Worm (Caenorhabditis elegans) whole organism, L2 larva: ENCODE results near the gene F31F6.1.

Source experiments
- C34F6.9 ChIP-seq: fragments of 150-350 bp; optimal IDR thresholded peaks from 2 replicates; lab custom pipeline; 2014; ENCODE audit warnings: missing biosample characterization, missing genetic modification characterization
- R02D3.7 ChIP-seq: fragments of 150-350 bp; optimal IDR thresholded peaks from 2 replicates; lab custom pipeline; 2014; ENCODE audit warnings: missing biosample characterization, missing genetic modification characterization
- Y55F3AM.14 ChIP-seq: fragments of 200-800 bp; sonication (Bioruptor generic); optimal IDR thresholded peaks from 2 replicates; lab custom pipeline; 2018; ENCODE audit warnings: mild to moderate bottlenecking, missing genetic modification characterization, missing compliant biosample characterization
- ZK546.5 ChIP-seq: sonication (generic microtip); optimal IDR thresholded peaks from 2 replicates; lab custom pipeline; 2017; ENCODE audit warnings: missing biosample characterization, missing genetic modification characterization
- aly-2 ChIP-seq: fragments of 150-350 bp; optimal IDR thresholded peaks from 2 replicates; lab custom pipeline; 2014; ENCODE audit warnings: missing biosample characterization, missing genetic modification characterization
- ama-1 ChIP-seq: fragments of 150-350 bp; optimal IDR thresholded peaks from 2 replicates; lab custom pipeline; 2018; ENCODE audit warnings: inconsistent platforms
- ceh-16 ChIP-seq: fragments of 150-350 bp; optimal IDR thresholded peaks from 2 replicates; lab custom pipeline; 2014; ENCODE audit warnings: missing biosample characterization, missing genetic modification characterization
- ceh-82 ChIP-seq: fragments of 150-350 bp; optimal IDR thresholded peaks from 2 replicates; lab custom pipeline; 2014; ENCODE audit warnings: missing biosample characterization, missing genetic modification characterization
- dmd-4 ChIP-seq: sonication (generic microtip); optimal IDR thresholded peaks from 2 replicates; lab custom pipeline; 2017; ENCODE audit warnings: missing biosample characterization, missing genetic modification characterization
- elt-1 ChIP-seq: fragments of 150-350 bp; optimal IDR thresholded peaks from 2 replicates; lab custom pipeline; 2014; ENCODE audit warnings: missing biosample characterization, missing genetic modification characterization
- elt-3 ChIP-seq: sonication (generic microtip); optimal IDR thresholded peaks from 2 replicates; lab custom pipeline; 2017; ENCODE audit warnings: missing biosample characterization, missing genetic modification characterization
- fos-1 ChIP-seq: fragments of 150-350 bp; optimal IDR thresholded peaks from 2 replicates; lab custom pipeline; 2014; ENCODE audit warnings: missing biosample characterization, missing genetic modification characterization
- lin-11 ChIP-seq: fragments of 150-350 bp; sonication (generic microtip); optimal IDR thresholded peaks from 2 replicates; lab custom pipeline; 2014; ENCODE audit warnings: missing biosample characterization, missing genetic modification characterization, inconsistent platforms, mixed read lengths
- lin-13 ChIP-seq: fragments of 150-350 bp; optimal IDR thresholded peaks from 2 replicates; lab custom pipeline; 2014; ENCODE audit warnings: missing biosample characterization, missing genetic modification reagents, missing genetic modification characterization
- lin-39 ChIP-seq: fragments of 150-350 bp; optimal IDR thresholded peaks from 2 replicates; lab custom pipeline; 2014; ENCODE audit warnings: missing biosample characterization, missing genetic modification reagents, missing genetic modification characterization
- mab-5 ChIP-seq: fragments of 150-350 bp; optimal IDR thresholded peaks from 2 replicates; lab custom pipeline; 2014; ENCODE audit warnings: missing biosample characterization, missing genetic modification characterization
- mbf-1 ChIP-seq: sonication (generic microtip); optimal IDR thresholded peaks from 2 replicates; lab custom pipeline; 2017; ENCODE audit warnings: missing biosample characterization, missing genetic modification characterization
- mdl-1 ChIP-seq, 2 experiments: fragments of 150-350 bp in 1 of 2; sonication (generic microtip) in 1 of 2; optimal IDR thresholded peaks; 2 replicates each; lab custom pipeline; 2017; ENCODE audit warnings: missing biosample characterization in 2 of 2, missing genetic modification characterization in 2 of 2
- nhr-11 ChIP-seq: fragments of 150-350 bp; optimal IDR thresholded peaks from 2 replicates; lab custom pipeline; 2014; ENCODE audit warnings: missing biosample characterization, missing genetic modification characterization
- nhr-12 ChIP-seq: fragments of 150-350 bp; optimal IDR thresholded peaks from 2 replicates; lab custom pipeline; 2014; ENCODE audit warnings: missing biosample characterization, missing genetic modification characterization
- nhr-129 ChIP-seq: fragments of 150-350 bp; optimal IDR thresholded peaks from 2 replicates; lab custom pipeline; 2014; ENCODE audit warnings: missing biosample characterization, missing genetic modification characterization
- nhr-21 ChIP-seq: fragments of 150-350 bp; optimal IDR thresholded peaks from 2 replicates; lab custom pipeline; 2014; ENCODE audit warnings: missing biosample characterization, missing genetic modification characterization
- nhr-23 ChIP-seq: fragments of 150-350 bp; optimal IDR thresholded peaks from 2 replicates; lab custom pipeline; 2014; ENCODE audit warnings: missing biosample characterization, missing genetic modification reagents, missing genetic modification characterization
- nhr-237 ChIP-seq: fragments of 150-350 bp; optimal IDR thresholded peaks from 2 replicates; lab custom pipeline; 2014; ENCODE audit warnings: missing biosample characterization, missing genetic modification characterization
- nhr-6 ChIP-seq: fragments of 150-350 bp; optimal IDR thresholded peaks from 2 replicates; lab custom pipeline; 2014; ENCODE audit warnings: missing biosample characterization, missing genetic modification characterization
- nhr-77 ChIP-seq: fragments of 150-350 bp; optimal IDR thresholded peaks from 2 replicates; lab custom pipeline; 2014; ENCODE audit warnings: missing biosample characterization, missing genetic modification characterization
- peb-1 ChIP-seq: fragments of 150-350 bp; optimal IDR thresholded peaks from 2 replicates; lab custom pipeline; 2014; ENCODE audit warnings: missing biosample characterization, missing genetic modification characterization
- sem-4 ChIP-seq: fragments of 150-350 bp; optimal IDR thresholded peaks from 2 replicates; lab custom pipeline; 2014; ENCODE audit warnings: missing biosample characterization, missing genetic modification reagents, missing genetic modification characterization
- skn-1 ChIP-seq: sonication (generic microtip); optimal IDR thresholded peaks from 2 replicates; lab custom pipeline; 2017; ENCODE audit warnings: missing biosample characterization, missing genetic modification characterization
- sma-3 ChIP-seq: sonication (generic microtip); optimal IDR thresholded peaks from 2 replicates; lab custom pipeline; 2016; ENCODE audit warnings: missing genetic modification reagents, missing genetic modification characterization, missing compliant biosample characterization
- sma-9 ChIP-seq, 2 experiments: fragments of 150-350 bp in 1 of 2; sonication (generic microtip) in 1 of 2; optimal IDR thresholded peaks; 2 replicates each; lab custom pipeline; 2014 to 2016; ENCODE audit warnings: missing genetic modification characterization in 2 of 2, mild to moderate bottlenecking in 1 of 2, missing biosample characterization in 1 of 2, missing compliant biosample characterization in 1 of 2, missing genetic modification reagents in 1 of 2, moderate library complexity in 1 of 2
- snpc-4 ChIP-seq: fragments of 150-350 bp; optimal IDR thresholded peaks from 2 replicates; lab custom pipeline; 2014; ENCODE audit warnings: missing biosample characterization, missing genetic modification characterization
- unc-39 ChIP-seq: fragments of 150-350 bp; optimal IDR thresholded peaks from 2 replicates; lab custom pipeline; 2014; ENCODE audit warnings: missing biosample characterization, missing genetic modification characterization
- unc-55 ChIP-seq: fragments of 150-350 bp; sonication (generic microtip); optimal IDR thresholded peaks from 3 replicates; lab custom pipeline; 2014; ENCODE audit warnings: missing biosample characterization, missing genetic modification reagents, missing genetic modification characterization
- unc-62 ChIP-seq: fragments of 150-350 bp; optimal IDR thresholded peaks from 2 replicates; lab custom pipeline; 2014; ENCODE audit warnings: missing biosample characterization, missing genetic modification reagents, missing genetic modification characterization
- ztf-4 ChIP-seq: fragments of 150-350 bp; optimal IDR thresholded peaks from 2 replicates; lab custom pipeline; 2014; ENCODE audit warnings: missing biosample characterization, missing genetic modification characterization

The F31F6.1 gene

DNA sequence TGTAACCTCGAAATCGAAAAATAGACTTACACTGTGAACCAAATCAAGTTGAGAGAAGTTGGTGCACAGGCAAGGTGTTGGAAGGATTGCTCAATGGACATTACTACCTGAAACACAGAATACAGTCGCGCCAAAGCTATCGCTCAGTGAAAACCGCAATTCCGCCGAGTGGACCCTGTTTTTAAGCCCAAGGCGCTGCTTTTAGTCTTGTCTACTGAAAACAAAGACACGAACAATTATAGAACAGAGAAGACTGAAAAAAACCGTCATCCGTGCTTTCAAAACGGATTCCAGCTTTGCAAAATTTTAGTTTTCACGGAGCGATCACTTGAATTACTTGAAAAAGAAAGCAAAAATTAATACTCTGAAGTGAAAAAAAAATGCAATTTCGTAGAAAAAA lies at the start of gene F31F6.1:
Gene F31F6.1, minus strand, starts transcription at position 101 of the 400 bp plus-strand sequence.
- TF ChIP-seq mbf-1 (tag; lab: Kevin White, UChicago) (no peak), lin-13 (GFP tag; lab: Kevin White, UChicago) (no peak), nhr-23 (tag; lab: Kevin White, UChicago) (no peak), skn-1 (tag; lab: Kevin White, UChicago) (no peak), elt-1 (tag; lab: Kevin White, UChicago) (no peak), ama-1 (lab: Kevin White, UChicago) (no peak), mab-5 (tag; lab: Kevin White, UChicago) (no peak), lin-11 (tag; lab: Kevin White, UChicago) (no peak)

DNA sequence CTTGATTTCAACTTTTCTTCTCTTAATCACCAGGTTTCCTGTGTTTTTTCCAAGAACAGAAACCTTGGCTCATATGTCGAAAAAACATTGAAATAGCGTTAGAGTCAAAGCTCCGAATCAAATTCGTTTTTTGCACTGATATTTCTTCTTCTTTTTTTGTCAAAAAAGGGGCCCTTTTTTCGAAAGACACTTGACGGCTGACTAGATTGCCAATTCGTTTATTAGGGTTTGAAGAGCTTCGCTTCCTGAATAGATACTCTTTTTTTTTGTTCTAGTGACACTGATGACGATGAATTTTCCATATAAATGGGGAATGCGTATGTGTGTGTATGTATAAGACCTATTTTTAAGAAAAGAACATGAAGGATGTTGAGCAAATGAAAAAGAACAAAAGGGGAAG lies 48.7 kb upstream of the F31F6.1 start:
- TF ChIP-seq R02D3.7 (no peak), lin-39 (tag; lab: Kevin White, UChicago) (no peak), sma-9 (GFP tag; optimal IDR thresholded peaks at IDR 0.05; lab: Kevin White, UChicago) (no peak), sma-9 (tag; optimal IDR thresholded peaks at IDR 0.05; lab: Kevin White, UChicago) (no peak), nhr-129 (no peak), lin-11 (tag; lab: Kevin White, UChicago) (no peak), elt-3 (no peak), fos-1 (tag; lab: Kevin White, UChicago) (no peak), sma-3 (GFP tag; lab: Kevin White, UChicago) (no peak), ZK546.5 (tag; lab: Kevin White, UChicago) (no peak)

DNA sequence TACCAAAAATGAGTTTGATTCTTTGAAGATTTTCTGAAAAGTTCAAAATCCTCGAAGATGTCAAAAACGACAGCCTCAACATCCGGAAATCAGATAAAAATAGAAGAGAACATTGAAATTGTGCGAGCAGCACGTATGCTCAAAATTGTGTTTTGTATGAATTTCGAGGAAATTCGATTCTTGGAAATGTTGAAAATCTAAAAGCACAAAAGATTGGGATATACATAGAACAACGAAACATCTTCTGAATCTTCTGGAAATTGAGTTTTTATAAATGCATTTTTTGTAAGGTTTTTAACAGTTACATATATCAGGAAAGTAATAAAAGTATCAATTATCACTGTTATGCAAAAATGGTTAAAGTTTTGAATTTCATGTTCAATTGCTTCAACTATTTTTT lies 42.6 kb upstream of the F31F6.1 start:
- TF ChIP-seq ZK546.5 (tag; lab: Kevin White, UChicago) (no peak), nhr-21 (no peak), unc-55 (GFP tag; lab: Kevin White, UChicago) (no peak), elt-3 (no peak), nhr-6 (tag; lab: Kevin White, UChicago) (no peak), lin-11 (tag; lab: Kevin White, UChicago) (no peak), aly-2 (tag; lab: Kevin White, UChicago) (no peak), dmd-4 (tag; lab: Kevin White, UChicago) (no peak), mdl-1 (tag; optimal IDR thresholded peaks at IDR 0.05; lab: Kevin White, UChicago) (no peak), nhr-12 (tag; lab: Kevin White, UChicago) (no peak), nhr-237 (no peak), ceh-82 (tag; lab: Kevin White, UChicago) (no peak), ceh-16 (tag; lab: Kevin White, UChicago) (no peak), mbf-1 (tag; lab: Kevin White, UChicago) (no peak), nhr-11 (tag; lab: Kevin White, UChicago) (no peak), unc-62 (GFP tag; lab: Kevin White, UChicago) (no peak), ztf-4 (tag; lab: Kevin White, UChicago) (no peak), snpc-4 (tag; lab: Kevin White, UChicago) (no peak), sma-9 (GFP tag; optimal IDR thresholded peaks at IDR 0.05; lab: Kevin White, UChicago) (no peak), sma-9 (tag; optimal IDR thresholded peaks at IDR 0.05; lab: Kevin White, UChicago) (no peak)

DNA sequence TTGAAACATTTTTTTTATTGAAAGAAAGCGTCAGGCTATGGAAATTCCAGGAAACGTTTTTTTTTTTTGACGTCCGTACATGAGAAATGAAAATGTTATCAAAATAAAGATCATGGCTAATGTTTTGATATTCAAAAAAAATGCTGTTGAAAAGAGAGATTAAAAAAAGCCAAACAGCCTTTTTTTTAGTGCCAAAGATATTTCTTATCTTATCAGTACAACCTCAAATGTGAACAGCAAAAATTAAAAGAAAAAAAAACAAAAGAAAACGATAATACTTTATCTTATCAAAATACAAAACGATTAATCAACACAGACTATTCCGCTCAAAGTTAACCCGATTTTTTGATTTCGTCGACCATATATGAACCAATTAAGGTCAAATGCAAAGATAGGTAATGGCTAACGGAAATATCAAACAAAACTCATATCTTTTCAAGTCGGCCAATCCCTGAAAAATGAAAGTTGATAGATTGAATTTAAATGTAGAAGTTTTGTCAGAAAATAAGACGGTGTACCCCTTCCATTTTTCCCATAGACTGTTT lies 39.2 kb upstream of the F31F6.1 start:
- TF ChIP-seq C34F6.9 (tag; lab: Kevin White, UChicago) (no peak), mbf-1 (tag; lab: Kevin White, UChicago) (no peak), unc-39 (tag; lab: Kevin White, UChicago) (no peak), nhr-77 (tag; lab: Kevin White, UChicago) (no peak), dmd-4 (tag; lab: Kevin White, UChicago) (no peak), mdl-1 (tag; optimal IDR thresholded peaks at IDR 0.05; lab: Kevin White, UChicago) (no peak), fos-1 (tag; lab: Kevin White, UChicago) (no peak), nhr-11 (tag; lab: Kevin White, UChicago) (no peak), nhr-129 (no peak), unc-62 (GFP tag; lab: Kevin White, UChicago) (no peak), skn-1 (tag; lab: Kevin White, UChicago) (no peak)
- TF ChIP-seq, all 48 proteins: peak for 0

DNA sequence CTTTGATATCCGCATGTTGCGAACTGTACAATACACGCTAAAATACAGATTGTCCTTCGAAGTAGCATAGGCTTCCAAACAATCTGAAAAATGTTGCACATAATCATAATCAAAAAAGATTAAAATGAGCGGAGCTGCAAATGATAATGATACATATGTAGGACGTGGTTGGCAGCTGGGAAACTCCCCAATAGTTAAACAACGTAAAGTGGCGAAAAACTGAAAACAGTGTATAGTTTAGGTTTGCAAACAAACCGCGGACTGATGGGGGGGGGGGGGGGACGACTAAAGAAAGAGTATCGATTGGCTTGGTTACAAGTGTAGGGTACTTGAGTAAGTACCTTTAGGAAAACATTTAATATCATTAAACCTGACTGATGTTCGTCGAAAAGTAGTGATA lies 37.1 kb upstream of the F31F6.1 start, which contains the start of gene hex-5:
Gene hex-5, minus strand, starts transcription at position 101 of the 400 bp plus-strand sequence.
- TF ChIP-seq dmd-4 (tag; lab: Kevin White, UChicago): no peak
- no peak for TF ChIP-seq sem-4 (tag; lab: Kevin White, UChicago)
- no peak for TF ChIP-seq nhr-12 (tag; lab: Kevin White, UChicago)
- TF ChIP-seq nhr-23 (tag; lab: Kevin White, UChicago): no peak
- TF ChIP-seq snpc-4 (tag; lab: Kevin White, UChicago): no peak
- TF ChIP-seq sma-3 (GFP tag; lab: Kevin White, UChicago): no peak
- no peak for TF ChIP-seq nhr-21
- TF ChIP-seq peb-1: no peak
- no peak for TF ChIP-seq lin-11 (tag; lab: Kevin White, UChicago)
- no peak for TF ChIP-seq nhr-11 (tag; lab: Kevin White, UChicago)
- no peak for TF ChIP-seq mbf-1 (tag; lab: Kevin White, UChicago)
- no peak for TF ChIP-seq nhr-129
- TF ChIP-seq mab-5 (tag; lab: Kevin White, UChicago): no peak
- TF ChIP-seq Y55F3AM.14 (GFP tag; lab: Kevin White, UChicago): no peak
- TF ChIP-seq elt-1 (tag; lab: Kevin White, UChicago): no peak
- no peak for TF ChIP-seq lin-39 (tag; lab: Kevin White, UChicago)
- no peak for TF ChIP-seq unc-55 (GFP tag; lab: Kevin White, UChicago)
- TF ChIP-seq, all 48 proteins: peak for 0
